Worm (Caenorhabditis elegans) whole organism, L4 larva: ENCODE data around the gene Y47D3A.34.

Experiments used
- D1046.2 ChIP-seq: fragments of 200-800 bp; sonication (Bioruptor generic); IDR thresholded peaks from 2 replicates; pipeline ENCODE4 v1.3.6; 2022; ENCODE audit warnings: missing genetic modification characterization, missing compliant biosample characterization
- F37D6.2 ChIP-seq: sonication (generic microtip); optimal IDR thresholded peaks from 2 replicates; lab custom pipeline; 2016; ENCODE audit warnings: mild to moderate bottlenecking, missing genetic modification characterization, missing compliant biosample characterization
- F44E2.7 ChIP-seq: fragments of 200-800 bp; sonication (Bioruptor generic); IDR thresholded peaks from 2 replicates; pipeline ENCODE4 v2.1.2; 2022; ENCODE audit warnings: missing genetic modification characterization, missing compliant biosample characterization
- F49E8.2 ChIP-seq: sonication (generic microtip); optimal IDR thresholded peaks from 2 replicates; lab custom pipeline; 2016; ENCODE audit warnings: missing compliant biosample characterization, mild to moderate bottlenecking, missing genetic modification characterization, borderline replicate concordance
- R02D3.7 ChIP-seq: fragments of 150-350 bp; sonication (generic microtip); optimal IDR thresholded peaks from 3 replicates; lab custom pipeline; 2014; ENCODE audit warnings: missing biosample characterization, missing genetic modification characterization
- T20F7.1 ChIP-seq: fragments of 200-800 bp; sonication (Bioruptor generic); optimal IDR thresholded peaks from 2 replicates; lab custom pipeline; 2018; ENCODE audit warnings: mild to moderate bottlenecking, missing genetic modification characterization, missing compliant biosample characterization
- T26A8.4 ChIP-seq: fragments of 200-800 bp; sonication (Bioruptor generic); IDR thresholded peaks from 2 replicates; pipeline ENCODE4 v1.3.6; 2022; ENCODE audit warnings: missing genetic modification characterization, missing compliant biosample characterization
- Y105C5A.15 ChIP-seq: fragments of 200-800 bp; sonication (Bioruptor generic); IDR thresholded peaks from 2 replicates; pipeline ENCODE4 v1.3.6; 2022; ENCODE audit warnings: missing genetic modification characterization, missing compliant biosample characterization
- Y5F2A.4 ChIP-seq: fragments of 200-800 bp; sonication (Bioruptor generic); optimal IDR thresholded peaks from 2 replicates; lab custom pipeline; 2018; ENCODE audit warnings: mild to moderate bottlenecking, missing genetic modification characterization, missing compliant biosample characterization
- ZK546.5 ChIP-seq, 2 experiments: sonication (generic microtip); optimal IDR thresholded peaks; 2 replicates each; lab custom pipeline; 2017; ENCODE audit warnings: missing biosample characterization in 2 of 2, missing genetic modification characterization in 2 of 2
- aly-2 ChIP-seq: sonication (generic microtip); optimal IDR thresholded peaks from 2 replicates; lab custom pipeline; 2018; ENCODE audit warnings: missing biosample characterization, missing genetic modification characterization
- ceh-20 ChIP-seq: fragments of 200-800 bp; sonication (Bioruptor generic); IDR thresholded peaks from 2 replicates; pipeline ENCODE4 v1.3.6; 2022; ENCODE audit warnings: missing genetic modification reagents, missing genetic modification characterization, missing compliant biosample characterization
- ceh-32 ChIP-seq: sonication (generic microtip); optimal IDR thresholded peaks from 2 replicates; lab custom pipeline; 2016; ENCODE audit warnings: mild to moderate bottlenecking, missing genetic modification characterization, missing compliant biosample characterization; ENCODE audit not compliant: poor library complexity
- ceh-44 ChIP-seq: fragments of 200-800 bp; sonication (Bioruptor generic); IDR thresholded peaks from 2 replicates; pipeline ENCODE4 v1.3.6; 2022; ENCODE audit warnings: missing genetic modification reagents, missing genetic modification characterization, missing compliant biosample characterization
- ceh-62 ChIP-seq: sonication (generic microtip); optimal IDR thresholded peaks from 2 replicates; lab custom pipeline; 2017; ENCODE audit warnings: missing biosample characterization, missing genetic modification characterization
- ctbp-1 ChIP-seq: fragments of 200-800 bp; sonication (Bioruptor generic); IDR thresholded peaks from 2 replicates; pipeline ENCODE4 v1.3.6; 2022; ENCODE audit warnings: missing genetic modification reagents, missing genetic modification characterization, missing compliant biosample characterization
- daf-16 ChIP-seq, 3 experiments: sonication (generic microtip); optimal IDR thresholded peaks; 2 replicates each; lab custom pipeline; 2016 to 2017; ENCODE audit warnings: missing genetic modification characterization in 3 of 3, missing genetic modification reagents in 3 of 3, mild to moderate bottlenecking in 2 of 3, missing compliant biosample characterization in 2 of 3, missing biosample characterization in 1 of 3, moderate library complexity in 1 of 3
- dmd-6 ChIP-seq: fragments of 200-800 bp; sonication (Bioruptor generic); IDR thresholded peaks from 2 replicates; pipeline ENCODE4 v1.3.6; 2022; ENCODE audit warnings: missing genetic modification reagents, missing genetic modification characterization, missing compliant biosample characterization
- dpl-1 ChIP-seq: fragments of 150-350 bp; optimal IDR thresholded peaks from 2 replicates; lab custom pipeline; 2014; ENCODE audit warnings: missing biosample characterization, missing genetic modification reagents, missing genetic modification characterization
- egl-27 ChIP-seq: sonication (generic microtip); optimal IDR thresholded peaks from 3 replicates; lab custom pipeline; 2017; ENCODE audit warnings: missing biosample characterization, missing genetic modification reagents, missing genetic modification characterization
- egl-43 ChIP-seq: fragments of 200-800 bp; sonication (Bioruptor generic); IDR thresholded peaks from 2 replicates; pipeline ENCODE4 v1.3.6; 2022; ENCODE audit warnings: missing genetic modification reagents, missing genetic modification characterization, missing compliant biosample characterization
- hif-1 ChIP-seq, 2 experiments: sonication (generic microtip); optimal IDR thresholded peaks; 2 replicates each; lab custom pipeline; 2016 to 2017; ENCODE audit warnings: missing compliant biosample characterization in 2 of 2, missing genetic modification characterization in 2 of 2, missing genetic modification reagents in 2 of 2, missing genotype in 2 of 2, mild to moderate bottlenecking in 1 of 2
- hlh-11 ChIP-seq: fragments of 200-800 bp; sonication (Bioruptor generic); optimal IDR thresholded peaks from 2 replicates; lab custom pipeline; 2018; ENCODE audit warnings: mild to moderate bottlenecking, missing genetic modification characterization, missing compliant biosample characterization
- hmg-1.1 ChIP-seq: fragments of 200-800 bp; sonication (Bioruptor generic); IDR thresholded peaks from 2 replicates; pipeline ENCODE4 v1.3.6; 2022; ENCODE audit warnings: missing genetic modification reagents, missing genetic modification characterization, missing compliant biosample characterization
- lim-7 ChIP-seq: fragments of 200-800 bp; sonication (Bioruptor generic); IDR thresholded peaks from 2 replicates; pipeline ENCODE4 v1.3.6; 2022; ENCODE audit warnings: missing genetic modification characterization, missing compliant biosample characterization
- lin-1 ChIP-seq: fragments of 200-800 bp; sonication (Bioruptor generic); IDR thresholded peaks from 2 replicates; pipeline ENCODE4 v1.3.6; 2022; ENCODE audit warnings: missing genetic modification reagents, missing genetic modification characterization, missing compliant biosample characterization
- lin-38 ChIP-seq: fragments of 200-800 bp; sonication (Bioruptor generic); IDR thresholded peaks from 2 replicates; pipeline ENCODE4 v1.3.6; 2022; ENCODE audit warnings: missing genetic modification reagents, missing genetic modification characterization, missing compliant biosample characterization
- lin-39 ChIP-seq: fragments of 150-350 bp; optimal IDR thresholded peaks from 2 replicates; lab custom pipeline; 2014; ENCODE audit warnings: missing biosample characterization, missing genetic modification reagents, missing genetic modification characterization
- madf-9 ChIP-seq: fragments of 200-800 bp; sonication (Bioruptor generic); conservative IDR thresholded peaks from 2 replicates; pipeline ENCODE4 v1.3.6; 2022; ENCODE audit warnings: missing genetic modification reagents, missing genetic modification characterization, missing compliant biosample characterization
- mdl-1 ChIP-seq, 2 experiments: fragments of 150-350 bp in 1 of 2; sonication (generic microtip) in 1 of 2; optimal IDR thresholded peaks; 2 replicates each; lab custom pipeline; 2014 to 2017; ENCODE audit warnings: missing biosample characterization in 2 of 2, missing genetic modification characterization in 2 of 2
- mdt-29 ChIP-seq: fragments of 200-800 bp; sonication (Bioruptor generic); IDR thresholded peaks from 2 replicates; pipeline ENCODE4 v1.3.6; 2022; ENCODE audit warnings: missing genetic modification reagents, missing genetic modification characterization, missing compliant biosample characterization
- mxl-3 ChIP-seq: fragments of 200-800 bp; sonication (Bioruptor generic); optimal IDR thresholded peaks from 2 replicates; lab custom pipeline; 2018; ENCODE audit warnings: mild to moderate bottlenecking, missing genetic modification characterization, missing compliant biosample characterization
- nhr-102 ChIP-seq: sonication (generic microtip); optimal IDR thresholded peaks from 2 replicates; lab custom pipeline; 2016; ENCODE audit warnings: mild to moderate bottlenecking, missing genetic modification characterization, moderate library complexity, missing compliant biosample characterization
- nhr-11 ChIP-seq: fragments of 150-350 bp; optimal IDR thresholded peaks from 2 replicates; lab custom pipeline; 2014; ENCODE audit warnings: missing biosample characterization, missing genetic modification characterization
- nhr-111 ChIP-seq: fragments of 200-800 bp; sonication (Bioruptor generic); optimal IDR thresholded peaks from 2 replicates; lab custom pipeline; 2018; ENCODE audit warnings: mild to moderate bottlenecking, missing genetic modification characterization, missing compliant biosample characterization
- nhr-28 ChIP-seq: fragments of 150-350 bp; optimal IDR thresholded peaks from 2 replicates; lab custom pipeline; 2014; ENCODE audit warnings: missing biosample characterization, missing genetic modification characterization
- nhr-77 ChIP-seq: fragments of 150-350 bp; optimal IDR thresholded peaks from 2 replicates; lab custom pipeline; 2014; ENCODE audit warnings: missing biosample characterization, missing genetic modification characterization
- php-3 ChIP-seq: fragments of 200-800 bp; sonication (Bioruptor generic); IDR thresholded peaks from 2 replicates; pipeline ENCODE4 v1.3.6; 2022; ENCODE audit warnings: missing genetic modification reagents, missing genetic modification characterization, missing compliant biosample characterization
- pqm-1 ChIP-seq: sonication (generic microtip); optimal IDR thresholded peaks from 2 replicates; lab custom pipeline; 2017; ENCODE audit warnings: missing biosample characterization, missing genetic modification characterization
- rbr-2 ChIP-seq: sonication (generic microtip); optimal IDR thresholded peaks from 2 replicates; lab custom pipeline; 2016; ENCODE audit warnings: missing genotype, missing genetic modification characterization, missing compliant biosample characterization
- set-16 ChIP-seq: fragments of 200-800 bp; sonication (Bioruptor generic); IDR thresholded peaks from 2 replicates; pipeline ENCODE4 v1.3.6; 2022; ENCODE audit warnings: missing genetic modification reagents, missing genetic modification characterization, missing compliant biosample characterization
- spr-3 ChIP-seq: fragments of 200-800 bp; sonication (Bioruptor generic); optimal IDR thresholded peaks from 2 replicates; lab custom pipeline; 2018; ENCODE audit warnings: mild to moderate bottlenecking, missing genetic modification characterization, missing compliant biosample characterization
- tag-97 ChIP-seq: fragments of 200-800 bp; sonication (Bioruptor generic); IDR thresholded peaks from 2 replicates; pipeline ENCODE4 v1.3.6; 2022; ENCODE audit warnings: missing genetic modification characterization, missing compliant biosample characterization
- tra-1 ChIP-seq: fragments of 200-800 bp; sonication (Bioruptor generic); IDR thresholded peaks from 2 replicates; pipeline ENCODE4 v1.3.6; 2022; ENCODE audit warnings: missing genetic modification reagents, missing genetic modification characterization, missing compliant biosample characterization
- unc-62 ChIP-seq, 3 experiments: fragments of 150-350 bp in 1 of 3; sonication (generic microtip); optimal IDR thresholded peaks in 2 of 3; peaks in 1 of 3; 1 replicate in 1 of 3; 2 replicates in 2 of 3; lab custom pipeline; 2014 to 2017; ENCODE audit warnings: missing biosample characterization in 3 of 3, missing genetic modification characterization in 3 of 3, missing genetic modification reagents in 3 of 3, missing genotype in 1 of 3
- zag-1 ChIP-seq: fragments of 150-350 bp; optimal IDR thresholded peaks from 2 replicates; lab custom pipeline; 2014; ENCODE audit warnings: missing biosample characterization, missing genetic modification characterization
- zfp-2 ChIP-seq: sonication (generic microtip); optimal IDR thresholded peaks from 2 replicates; lab custom pipeline; 2016; ENCODE audit warnings: mild to moderate bottlenecking, missing genetic modification characterization, missing compliant biosample characterization
- ztf-7 ChIP-seq: fragments of 150-350 bp; optimal IDR thresholded peaks from 2 replicates; lab custom pipeline; 2014; ENCODE audit warnings: missing biosample characterization, missing genetic modification characterization

Gene Y47D3A.34

DNA sequence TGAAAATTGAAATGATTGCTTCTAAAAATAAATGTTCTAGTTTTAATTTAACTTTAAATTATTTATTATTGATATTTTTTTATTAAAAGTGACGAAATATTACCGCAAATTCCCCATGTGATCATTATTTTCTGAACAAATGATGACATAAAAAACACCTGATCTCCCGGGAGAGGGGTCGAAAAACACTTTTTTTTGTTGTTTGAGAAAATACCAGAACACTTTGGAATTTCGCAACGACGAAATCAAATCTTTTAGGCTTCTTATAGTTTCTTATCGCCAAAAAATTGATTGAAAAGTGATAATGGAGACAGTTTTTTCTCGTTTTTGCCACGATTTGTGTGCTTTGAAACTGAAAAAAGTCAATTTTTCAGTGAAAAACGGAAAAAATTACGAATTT is 9.7 kb upstream of the Y47D3A.34 start (continued):
- no peak for TF ChIP-seq F44E2.7
- TF ChIP-seq T20F7.1 (GFP tag; lab: Kevin White, UChicago): no peak
- peak; percentile 34 for TF ChIP-seq hlh-11 (tag; lab: Kevin White, UChicago)
- no peak for TF ChIP-seq daf-16 (GFP tag; optimal IDR thresholded peaks at IDR 0.05; lab: Kevin White, UChicago)
- peak; percentile 40 for TF ChIP-seq daf-16 (tag; optimal IDR thresholded peaks at IDR 0.05; lab: Kevin White, UChicago)

DNA sequence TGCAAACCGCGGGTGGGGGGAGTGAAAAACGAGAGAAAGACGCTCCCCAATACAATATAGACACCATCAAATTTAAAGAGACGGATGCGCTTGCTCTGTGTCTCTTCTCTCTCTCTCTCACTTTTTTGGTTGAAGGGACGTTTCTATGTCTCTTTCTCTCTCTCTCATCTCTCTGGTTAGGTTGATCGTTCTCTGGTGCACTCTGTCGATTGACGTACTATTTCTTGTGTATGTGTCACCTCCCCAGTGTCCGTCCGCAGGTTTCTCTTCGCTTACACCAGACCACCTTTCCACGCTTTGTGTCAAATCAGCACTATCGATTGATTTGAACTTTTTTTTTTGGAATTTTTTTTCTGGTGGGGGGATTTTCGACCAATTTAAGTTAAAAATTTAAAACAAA is 8.8 kb upstream of the Y47D3A.34 start:
- TF ChIP-seq nhr-77 (tag; lab: Kevin White, UChicago): peak; percentile 59
- TF ChIP-seq ceh-44 (GFP tag; lab: Robert Waterston, UW): no peak
- no peak for TF ChIP-seq ceh-62
- TF ChIP-seq mdl-1 (tag; optimal IDR thresholded peaks at IDR 0.05; lab: Kevin White, UChicago): peak in 1 of 2 experiments; percentile 80
- no peak for TF ChIP-seq set-16
- TF ChIP-seq pqm-1 (tag; lab: Kevin White, UChicago): peak; percentile 35
- peak; percentile 31; the same call in 1 of the 2 replicates for TF ChIP-seq T26A8.4 (GFP tag; lab: Robert Waterston, UW)
- TF ChIP-seq ZK546.5 (tag; optimal IDR thresholded peaks at IDR 0.05; lab: Kevin White, UChicago): no peak
- TF ChIP-seq egl-43: no peak
- TF ChIP-seq Y5F2A.4 (GFP tag; lab: Kevin White, UChicago): no peak
- TF ChIP-seq nhr-111: no peak
- no peak for TF ChIP-seq R02D3.7 (tag; lab: Kevin White, UChicago)
- peak; percentile 46 for TF ChIP-seq rbr-2 (tag; lab: Kevin White, UChicago)
- TF ChIP-seq F49E8.2 (tag; lab: Kevin White, UChicago): no peak
- peak; percentile 88 for TF ChIP-seq nhr-28 (tag; lab: Kevin White, UChicago)
- no peak for TF ChIP-seq zag-1
- peak in 1 of 2 experiments; percentile 99 for TF ChIP-seq unc-62 (GFP tag; optimal IDR thresholded peaks at IDR 0.05 in 1 of 2; lab: Kevin White, UChicago)
- no peak for TF ChIP-seq unc-62 (tag; optimal IDR thresholded peaks at IDR 0.05; lab: Kevin White, UChicago)
- TF ChIP-seq nhr-102 (tag; lab: Kevin White, UChicago): no peak
- TF ChIP-seq mdt-29 (GFP tag; lab: Robert Waterston, UW): no peak
- TF ChIP-seq lin-38 (GFP tag; lab: Robert Waterston, UW): peak; percentile 50
- TF ChIP-seq egl-27: no peak
- TF ChIP-seq D1046.2 (GFP tag; lab: Robert Waterston, UW): no peak
- TF ChIP-seq php-3 (GFP tag; lab: Robert Waterston, UW): no peak
- TF ChIP-seq ceh-20: peak; percentile 68; the same call in 1 of the 2 replicates
- TF ChIP-seq lim-7 (GFP tag; lab: Robert Waterston, UW): no peak
- TF ChIP-seq lin-39: no peak
- no peak for TF ChIP-seq lin-1 (GFP tag; lab: Robert Waterston, UW)
- no peak for TF ChIP-seq ctbp-1 (GFP tag; lab: Robert Waterston, UW)
- TF ChIP-seq Y105C5A.15 (GFP tag; lab: Robert Waterston, UW): no peak
- no peak for TF ChIP-seq tag-97
- TF ChIP-seq hlh-11 (tag; lab: Kevin White, UChicago): peak; percentile 89
- TF ChIP-seq ceh-32 (tag; lab: Kevin White, UChicago): no peak
- TF ChIP-seq zfp-2: no peak
- TF ChIP-seq F37D6.2: no peak
- TF ChIP-seq dmd-6 (GFP tag; lab: Robert Waterston, UW): peak; percentile 82
- TF ChIP-seq tra-1: 0 out of 2 replicates have a peak, but pooled peaks have one; percentile 47
- TF ChIP-seq spr-3: no peak
- peak; percentile 42 for TF ChIP-seq dpl-1 (GFP tag; lab: Kevin White, UChicago)
- peak; percentile 14 for TF ChIP-seq nhr-11 (tag; lab: Kevin White, UChicago)
- TF ChIP-seq F44E2.7: no peak
- TF ChIP-seq aly-2: no peak
- TF ChIP-seq madf-9 (GFP tag; lab: Robert Waterston, UW): no peak
- TF ChIP-seq mxl-3 (GFP tag; lab: Kevin White, UChicago): peak; percentile 57
- TF ChIP-seq ztf-7 (tag; lab: Kevin White, UChicago): peak; percentile 6
- TF ChIP-seq hmg-1.1 (GFP tag; lab: Robert Waterston, UW): peak; percentile 69
- TF ChIP-seq hif-1 (tag; optimal IDR thresholded peaks at IDR 0.05; lab: Kevin White, UChicago): peak in 1 of 2 experiments; percentile 49
- no peak for TF ChIP-seq daf-16 (GFP tag; optimal IDR thresholded peaks at IDR 0.05; lab: Kevin White, UChicago)
- peak; percentile 74 for TF ChIP-seq daf-16 (tag; optimal IDR thresholded peaks at IDR 0.05; lab: Kevin White, UChicago)
